Worm (Caenorhabditis elegans) whole organism, mixed stage, embryonic: ENCODE data around the gene srbc-84.
A peak's percentile ranks its signal among the peaks of the same experiment; 100 is the strongest.

Experiments
- M03D4.4 ChIP-seq: sonication (generic microtip); optimal IDR thresholded peaks from 2 replicates; lab custom pipeline; 2017; ENCODE audit warnings: mild to moderate bottlenecking, missing genetic modification characterization, missing compliant biosample characterization
- bed-3 ChIP-seq: fragments of 200-800 bp; sonication (Bioruptor generic); optimal IDR thresholded peaks from 3 replicates; lab custom pipeline; 2018; ENCODE audit warnings: mild to moderate bottlenecking, missing genetic modification characterization, moderate library complexity, missing compliant biosample characterization
- blmp-1 ChIP-seq: fragments of 150-350 bp; optimal IDR thresholded peaks from 2 replicates; lab custom pipeline; 2014; ENCODE audit warnings: missing biosample characterization, missing genetic modification characterization
- ceh-39 ChIP-seq: fragments of 150-350 bp; optimal IDR thresholded peaks from 2 replicates; lab custom pipeline; 2014; ENCODE audit warnings: missing biosample characterization, missing genetic modification characterization
- ceh-43 ChIP-seq: fragments of 200-800 bp; sonication (Bioruptor generic); optimal IDR thresholded peaks from 2 replicates; lab custom pipeline; 2018; ENCODE audit warnings: mild to moderate bottlenecking, missing genetic modification characterization, moderate library complexity, missing compliant biosample characterization
- ceh-83 ChIP-seq: fragments of 200-800 bp; sonication (Bioruptor generic); optimal IDR thresholded peaks from 2 replicates; lab custom pipeline; 2018; ENCODE audit warnings: mild to moderate bottlenecking, missing genetic modification characterization, missing compliant biosample characterization
- ces-1 ChIP-seq: fragments of 150-350 bp; optimal IDR thresholded peaks from 2 replicates; lab custom pipeline; 2014; ENCODE audit warnings: missing biosample characterization, missing genetic modification reagents, missing genetic modification characterization
- cnd-1 ChIP-seq: fragments of 200-800 bp; sonication (Bioruptor generic); optimal IDR thresholded peaks from 2 replicates; lab custom pipeline; 2018; ENCODE audit warnings: mild to moderate bottlenecking, missing genetic modification characterization, missing compliant biosample characterization
- drap-1 ChIP-seq: fragments of 200-800 bp; sonication (Bioruptor generic); optimal IDR thresholded peaks from 3 replicates; lab custom pipeline; 2018; ENCODE audit warnings: mild to moderate bottlenecking, missing genetic modification characterization, missing compliant biosample characterization
- elt-1 ChIP-seq: sonication (generic microtip); optimal IDR thresholded peaks from 2 replicates; lab custom pipeline; 2017; ENCODE audit warnings: missing genetic modification characterization, mild to moderate bottlenecking, missing compliant biosample characterization, antibody characterized with exemption, moderate library complexity, borderline replicate concordance; ENCODE audit not compliant: insufficient read depth
- elt-3 ChIP-seq: fragments of 150-350 bp; optimal IDR thresholded peaks from 2 replicates; lab custom pipeline; 2014; ENCODE audit warnings: missing biosample characterization, missing genetic modification characterization
- ham-2 ChIP-seq: fragments of 200-800 bp; sonication (Bioruptor generic); optimal IDR thresholded peaks from 2 replicates; lab custom pipeline; 2018; ENCODE audit warnings: mild to moderate bottlenecking, missing genetic modification characterization, missing compliant biosample characterization
- hlh-1 ChIP-seq: fragments of 150-350 bp; optimal IDR thresholded peaks from 2 replicates; lab custom pipeline; 2014; ENCODE audit warnings: missing biosample characterization, missing genetic modification reagents, missing genetic modification characterization
- lin-13 ChIP-seq: fragments of 150-350 bp; optimal IDR thresholded peaks from 2 replicates; lab custom pipeline; 2014; ENCODE audit warnings: missing biosample characterization, missing genetic modification characterization
- lin-32 ChIP-seq: fragments of 200-800 bp; sonication (Bioruptor generic); optimal IDR thresholded peaks from 2 replicates; lab custom pipeline; 2018; ENCODE audit warnings: mild to moderate bottlenecking, missing genetic modification characterization, missing compliant biosample characterization
- lsy-2 ChIP-seq: fragments of 150-350 bp; optimal IDR thresholded peaks from 2 replicates; lab custom pipeline; 2014; ENCODE audit warnings: missing biosample characterization, missing genetic modification characterization
- mab-5 ChIP-seq: fragments of 150-350 bp; optimal IDR thresholded peaks from 2 replicates; lab custom pipeline; 2014; ENCODE audit warnings: missing biosample characterization, missing genetic modification characterization
- mep-1 ChIP-seq: fragments of 150-350 bp; optimal IDR thresholded peaks from 2 replicates; lab custom pipeline; 2017; ENCODE audit warnings: missing biosample characterization, missing genetic modification reagents, missing genetic modification characterization, inconsistent platforms
- mls-2 ChIP-seq: sonication (generic microtip); optimal IDR thresholded peaks from 2 replicates; lab custom pipeline; 2016; ENCODE audit warnings: mild to moderate bottlenecking, missing genetic modification characterization, moderate library complexity, missing compliant biosample characterization
- nhr-12 ChIP-seq: fragments of 150-350 bp; optimal IDR thresholded peaks from 2 replicates; lab custom pipeline; 2014; ENCODE audit warnings: missing biosample characterization, missing genetic modification characterization
- nhr-2 ChIP-seq: fragments of 150-350 bp; optimal IDR thresholded peaks from 2 replicates; lab custom pipeline; 2014; ENCODE audit warnings: missing biosample characterization, missing genetic modification characterization
- nhr-237 ChIP-seq: fragments of 150-350 bp; optimal IDR thresholded peaks from 2 replicates; lab custom pipeline; 2014; ENCODE audit warnings: missing biosample characterization, missing genetic modification characterization
- nhr-28 ChIP-seq: fragments of 150-350 bp; optimal IDR thresholded peaks from 2 replicates; lab custom pipeline; 2014; ENCODE audit warnings: missing biosample characterization, missing genetic modification characterization
- nhr-76 ChIP-seq: sonication (generic microtip); optimal IDR thresholded peaks from 2 replicates; lab custom pipeline; 2017; ENCODE audit warnings: missing biosample characterization, missing genetic modification characterization
- pha-4 ChIP-seq: fragments of 150-350 bp; optimal IDR thresholded peaks from 2 replicates; lab custom pipeline; 2018; ENCODE audit warnings: missing biosample characterization, missing genetic modification reagents, missing genetic modification characterization
- sem-2 ChIP-seq: fragments of 200-800 bp; sonication (Bioruptor generic); optimal IDR thresholded peaks from 2 replicates; lab custom pipeline; 2018; ENCODE audit warnings: mild to moderate bottlenecking, missing genetic modification characterization, missing compliant biosample characterization
- snpc-4 ChIP-seq: fragments of 150-350 bp; optimal IDR thresholded peaks from 2 replicates; lab custom pipeline; 2014; ENCODE audit warnings: missing biosample characterization, missing genetic modification characterization
- sptf-1 ChIP-seq: sonication (generic microtip); optimal IDR thresholded peaks from 2 replicates; lab custom pipeline; 2017; ENCODE audit warnings: mild to moderate bottlenecking, missing genetic modification characterization, moderate library complexity, missing compliant biosample characterization
- tbx-8 ChIP-seq: fragments of 200-800 bp; sonication (Bioruptor generic); optimal IDR thresholded peaks from 2 replicates; lab custom pipeline; 2018; ENCODE audit warnings: mild to moderate bottlenecking, missing genetic modification characterization, moderate library complexity, missing compliant biosample characterization
- unc-120 ChIP-seq: sonication (generic microtip); optimal IDR thresholded peaks from 2 replicates; lab custom pipeline; 2017; ENCODE audit warnings: missing genetic modification characterization, missing compliant biosample characterization; ENCODE audit not compliant: poor library complexity, severe bottlenecking
- unc-39 ChIP-seq: fragments of 150-350 bp; optimal IDR thresholded peaks from 2 replicates; lab custom pipeline; 2014; ENCODE audit warnings: missing biosample characterization, missing genetic modification characterization
- unc-62 ChIP-seq: fragments of 150-350 bp; optimal IDR thresholded peaks from 2 replicates; lab custom pipeline; 2014; ENCODE audit warnings: missing biosample characterization, missing genetic modification reagents, missing genetic modification characterization
- zip-8 ChIP-seq: fragments of 150-350 bp; optimal IDR thresholded peaks from 2 replicates; lab custom pipeline; 2014; ENCODE audit warnings: missing biosample characterization, missing genetic modification characterization

The srbc-84 gene

ce11 chrV:16269556-16269955, 29.2 kb upstream of the srbc-84 start, which contains the start of the genes fbxa-2 and T13F3.8:
Gene fbxa-2 (minus strand): TSS chrV:16269656.
Gene T13F3.8 (plus strand): TSS chrV:16269800.
- TF ChIP-seq sptf-1: no peak
- TF ChIP-seq nhr-237 (tag; lab: Kevin White, UChicago): no peak
- no peak for TF ChIP-seq ces-1 (GFP tag; lab: Kevin White, UChicago)
- TF ChIP-seq ham-2: no peak
- no peak for TF ChIP-seq nhr-2 (tag; lab: Kevin White, UChicago)
- no peak for TF ChIP-seq mls-2
- no peak for TF ChIP-seq unc-120 (tag; lab: Kevin White, UChicago)
- no peak for TF ChIP-seq M03D4.4 (tag; lab: Kevin White, UChicago)
- no peak for TF ChIP-seq drap-1 (GFP tag; lab: Kevin White, UChicago)
- TF ChIP-seq mep-1 (tag; lab: Kevin White, UChicago): no peak
- no peak for TF ChIP-seq nhr-28 (tag; lab: Kevin White, UChicago)

ce11 chrV:16271121-16271520, 27.6 kb upstream of the srbc-84 start, which contains the start of gene T13F3.6:
Gene T13F3.6 (minus strand): TSS chrV:16271221.
- TF ChIP-seq nhr-28 (tag; lab: Kevin White, UChicago): no peak
- TF ChIP-seq sem-2 (GFP tag; lab: Kevin White, UChicago): no peak
- TF ChIP-seq pha-4 (tag; lab: Kevin White, UChicago): no peak
- TF ChIP-seq nhr-12 (tag; lab: Kevin White, UChicago): no peak
- TF ChIP-seq lin-13: no peak
- TF ChIP-seq snpc-4 (tag; lab: Kevin White, UChicago): no peak
- no peak for TF ChIP-seq lin-32 (GFP tag; lab: Kevin White, UChicago)
- TF ChIP-seq drap-1 (GFP tag; lab: Kevin White, UChicago): no peak
- no peak for TF ChIP-seq blmp-1
- no peak for TF ChIP-seq bed-3 (GFP tag; lab: Kevin White, UChicago)
- no peak for TF ChIP-seq ceh-43
- no peak for TF ChIP-seq mls-2
- TF ChIP-seq, all 35 proteins: peak for 0

DNA sequence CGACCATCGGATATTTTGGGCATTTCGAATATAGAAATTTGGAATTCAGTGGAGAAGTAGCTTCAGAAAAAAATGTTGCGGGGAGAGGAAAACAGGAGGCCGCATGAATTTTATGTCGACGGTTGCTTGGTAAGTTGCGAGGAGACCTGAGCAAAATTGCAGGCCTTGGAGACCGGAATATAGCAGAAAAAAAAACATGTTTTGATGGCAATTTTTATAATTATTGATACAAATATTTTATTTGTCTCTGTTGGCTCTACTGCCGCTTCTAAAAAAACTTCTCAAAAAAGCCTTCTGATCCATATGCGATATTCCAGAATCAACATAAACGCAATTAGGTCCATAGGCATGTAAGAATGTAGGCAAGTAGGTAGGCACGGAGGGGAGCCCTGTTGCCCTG, 23.4 kb upstream of the srbc-84 start, which contains the start of gene pacl-1:
Gene pacl-1 (minus strand): TSS at position 101 of the 400 bp plus-strand sequence.
- TF ChIP-seq nhr-28 (tag; lab: Kevin White, UChicago): no peak
- TF ChIP-seq nhr-237 (tag; lab: Kevin White, UChicago): no peak
- no peak for TF ChIP-seq drap-1 (GFP tag; lab: Kevin White, UChicago)
- no peak for TF ChIP-seq lin-32 (GFP tag; lab: Kevin White, UChicago)
- TF ChIP-seq sptf-1: no peak
- TF ChIP-seq nhr-76 (tag; lab: Kevin White, UChicago): no peak
- no peak for TF ChIP-seq unc-62 (GFP tag; lab: Kevin White, UChicago)
- TF ChIP-seq ceh-39 (tag; lab: Kevin White, UChicago): no peak
- TF ChIP-seq lsy-2 (tag; lab: Kevin White, UChicago): no peak
- no peak for TF ChIP-seq bed-3 (GFP tag; lab: Kevin White, UChicago)
- TF ChIP-seq nhr-2 (tag; lab: Kevin White, UChicago): no peak
- no peak for TF ChIP-seq sem-2 (GFP tag; lab: Kevin White, UChicago)
- no peak for TF ChIP-seq tbx-8 (GFP tag; lab: Kevin White, UChicago)
- TF ChIP-seq unc-39 (tag; lab: Kevin White, UChicago): no peak
- no peak for TF ChIP-seq ceh-43
- no peak for TF ChIP-seq elt-3 (tag; lab: Kevin White, UChicago)
- no peak for TF ChIP-seq mep-1 (tag; lab: Kevin White, UChicago)
- no peak for TF ChIP-seq ceh-83 (GFP tag; lab: Kevin White, UChicago)
- no peak for TF ChIP-seq hlh-1

DNA sequence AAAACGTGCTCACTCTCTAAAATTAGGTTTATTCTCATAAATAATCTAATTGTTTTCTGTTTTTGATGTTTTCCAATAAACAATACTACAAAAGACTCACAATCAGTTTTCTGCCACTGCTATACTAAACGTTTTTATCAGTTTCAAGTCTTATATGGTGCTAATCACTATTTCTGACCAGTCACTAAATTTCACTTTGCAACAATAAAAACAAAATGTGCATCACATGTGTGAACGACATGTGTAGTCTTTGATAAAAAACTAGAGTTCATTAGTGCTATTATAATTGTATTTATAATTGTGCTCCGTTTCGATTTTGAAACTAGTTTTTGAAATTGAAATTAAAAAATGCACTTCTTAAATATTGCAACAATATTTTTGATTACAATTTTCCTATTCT, 20.9 kb upstream of the srbc-84 start, which contains the start of gene cyp-37B1:
Gene cyp-37B1 (plus strand): TSS at position 199 of the 400 bp plus-strand sequence.
- TF ChIP-seq sem-2 (GFP tag; lab: Kevin White, UChicago): no peak
- no peak for TF ChIP-seq sptf-1
- TF ChIP-seq cnd-1 (tag; lab: Kevin White, UChicago): no peak
- TF ChIP-seq elt-1 (tag; lab: Kevin White, UChicago): no peak
- no peak for TF ChIP-seq lin-13
- no peak for TF ChIP-seq zip-8 (tag; lab: Kevin White, UChicago)

- peak; percentile 63 for TF ChIP-seq elt-1 (tag; lab: Kevin White, UChicago)
- TF ChIP-seq nhr-237 (tag; lab: Kevin White, UChicago): no peak
- no peak for TF ChIP-seq ceh-43
- no peak for TF ChIP-seq mls-2
- no peak for TF ChIP-seq bed-3 (GFP tag; lab: Kevin White, UChicago)
- no peak for TF ChIP-seq mab-5 (tag; lab: Kevin White, UChicago)
- TF ChIP-seq unc-120 (tag; lab: Kevin White, UChicago): no peak
- no peak for TF ChIP-seq zip-8 (tag; lab: Kevin White, UChicago)
- TF ChIP-seq, all 35 proteins: peak for 1
These were observed 16.6 kb upstream of the srbc-84 start, which contains the start of gene F28G4.2 for ce11 chrV:16282147-16282546. Gene F28G4.2 (minus strand): TSS chrV:16282321.
